Worm (Caenorhabditis elegans): Measurements from ENCODE around the gene spin-2.

The spin-2 gene

DNA sequence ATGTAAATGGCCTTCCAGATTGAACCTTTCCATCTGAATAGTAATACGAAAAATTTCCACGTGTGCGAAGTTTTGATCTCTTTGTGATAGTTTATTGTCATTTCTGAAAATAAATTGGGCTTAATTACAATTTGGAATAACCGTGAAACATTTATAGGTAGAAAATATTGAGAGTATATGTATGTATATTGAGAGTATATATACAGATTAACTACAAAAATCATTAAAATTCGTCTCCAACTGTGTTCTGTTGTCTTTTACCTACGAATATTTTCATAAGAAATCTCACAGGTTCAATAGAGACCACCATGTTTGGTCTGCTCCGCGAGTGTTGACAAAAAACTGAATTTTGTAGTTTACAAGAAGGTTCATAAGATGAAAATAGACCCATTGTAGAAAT lies 26.2 kb downstream of the spin-2 start, which contains the start of gene best-2:
Gene best-2, minus strand, starts transcription at position 101 of the 400 bp plus-strand sequence.
- TF ChIP-seq cog-1 (tag; optimal IDR thresholded peaks at IDR 0.05) (no peak), ztf-29 (GFP tag; IDR thresholded peaks at IDR 0.05) (no peak), tab-1 (GFP tag; IDR thresholded peaks at IDR 0.05) (no peak), med-1 (GFP tag; optimal IDR thresholded peaks at IDR 0.05; ENCODE audit: insufficient read depth) (no peak), T22C8.4 (GFP tag; IDR thresholded peaks at IDR 0.05) (no peak), ztf-23 (GFP tag; IDR thresholded peaks at IDR 0.05) (no peak), ref-1 (GFP tag; conservative IDR thresholded peaks at IDR 0.05) (no peak), klf-2 (GFP tag; conservative IDR thresholded peaks at IDR 0.05) (no peak), flt-1 (GFP tag; IDR thresholded peaks at IDR 0.05) (no peak)

DNA sequence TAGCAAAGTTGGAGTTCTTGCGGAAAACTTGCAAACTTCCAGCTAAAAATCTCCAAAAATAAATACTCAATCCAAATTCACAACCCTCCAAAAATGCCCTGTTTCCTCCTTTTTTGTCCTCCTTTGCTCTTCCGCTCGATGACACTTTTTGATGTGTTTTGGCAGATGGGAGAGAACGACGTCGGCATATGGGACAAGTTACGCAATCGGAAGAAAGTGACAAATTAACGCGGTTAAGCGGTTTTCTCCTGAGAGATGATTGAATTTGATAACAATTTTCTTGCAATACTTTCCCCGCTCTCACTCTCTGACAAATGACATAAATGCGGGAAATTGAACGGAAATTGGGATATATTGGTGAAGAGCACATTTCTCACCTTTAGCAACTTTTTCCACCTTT lies 29.9 kb downstream of the spin-2 start:
- no peak for TF ChIP-seq klf-2 (GFP tag; conservative IDR thresholded peaks at IDR 0.05)
- no peak for TF ChIP-seq tab-1 (GFP tag; IDR thresholded peaks at IDR 0.05)
- TF ChIP-seq ref-1 (GFP tag; conservative IDR thresholded peaks at IDR 0.05): no peak
- no peak for TF ChIP-seq med-1 (GFP tag; optimal IDR thresholded peaks at IDR 0.05; ENCODE audit: insufficient read depth)

DNA sequence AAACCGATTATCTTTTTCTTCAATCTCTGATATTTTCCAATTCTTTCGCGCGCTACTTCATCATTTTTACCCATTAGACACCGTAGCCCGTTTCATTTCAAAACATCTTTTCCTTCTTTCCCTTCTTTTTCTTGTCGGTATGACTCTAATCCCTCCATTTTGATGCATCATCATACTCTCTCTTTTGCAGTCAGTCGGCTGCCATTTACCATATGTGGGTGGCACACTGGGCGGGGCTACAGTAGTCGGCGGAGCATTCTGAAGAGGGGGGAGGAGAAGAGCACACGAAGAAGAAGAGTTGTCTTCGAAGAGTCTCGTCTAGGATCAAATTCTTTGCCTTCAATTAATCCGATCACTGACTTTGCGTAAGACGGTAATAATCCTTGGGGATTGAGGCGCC lies 32.0 kb downstream of the spin-2 start, which contains the start of gene unc-30:
Gene unc-30, plus strand, starts transcription at position 184 of the 400 bp plus-strand sequence.
- no peak for TF ChIP-seq T22C8.4 (GFP tag; IDR thresholded peaks at IDR 0.05)
- no peak for TF ChIP-seq med-1 (GFP tag; optimal IDR thresholded peaks at IDR 0.05; ENCODE audit: insufficient read depth)
- no peak for TF ChIP-seq klf-2 (GFP tag; conservative IDR thresholded peaks at IDR 0.05)
- TF ChIP-seq tab-1 (GFP tag; IDR thresholded peaks at IDR 0.05): no peak
- no peak for TF ChIP-seq cog-1 (tag; optimal IDR thresholded peaks at IDR 0.05)
- no peak for TF ChIP-seq ztf-23 (GFP tag; IDR thresholded peaks at IDR 0.05)
- TF ChIP-seq ztf-29 (GFP tag; IDR thresholded peaks at IDR 0.05): no peak
- TF ChIP-seq ref-1 (GFP tag; conservative IDR thresholded peaks at IDR 0.05): no peak
- no peak for TF ChIP-seq flt-1 (GFP tag; IDR thresholded peaks at IDR 0.05)

DNA sequence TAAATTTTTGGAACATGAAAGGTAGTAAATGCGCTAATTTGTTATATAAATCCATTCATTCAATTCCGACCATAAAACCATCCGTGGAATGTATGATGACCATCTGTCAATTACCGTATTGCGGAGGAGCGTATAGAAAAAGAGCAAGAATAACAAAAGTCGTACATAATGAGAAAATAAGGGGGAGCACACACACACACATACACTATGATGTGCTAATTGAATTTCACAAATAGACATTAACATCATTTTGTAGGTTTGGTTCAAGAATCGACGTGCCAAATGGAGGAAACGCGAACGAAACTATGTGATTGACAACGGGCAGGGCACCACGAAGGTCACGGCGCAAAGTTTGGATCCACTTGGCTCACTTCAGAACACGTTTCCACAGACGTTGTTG lies 34.6 kb downstream of the spin-2 start:
- TF ChIP-seq ztf-29 (GFP tag; IDR thresholded peaks at IDR 0.05) (no peak), ref-1 (GFP tag; conservative IDR thresholded peaks at IDR 0.05) (no peak), ztf-23 (GFP tag; IDR thresholded peaks at IDR 0.05) (no peak), T22C8.4 (GFP tag; IDR thresholded peaks at IDR 0.05) (no peak), med-1 (GFP tag; optimal IDR thresholded peaks at IDR 0.05; ENCODE audit: insufficient read depth) (no peak), tab-1 (GFP tag; IDR thresholded peaks at IDR 0.05) (no peak), klf-2 (GFP tag; conservative IDR thresholded peaks at IDR 0.05) (no peak), flt-1 (GFP tag; IDR thresholded peaks at IDR 0.05) (no peak), cog-1 (tag; optimal IDR thresholded peaks at IDR 0.05) (no peak)

DNA sequence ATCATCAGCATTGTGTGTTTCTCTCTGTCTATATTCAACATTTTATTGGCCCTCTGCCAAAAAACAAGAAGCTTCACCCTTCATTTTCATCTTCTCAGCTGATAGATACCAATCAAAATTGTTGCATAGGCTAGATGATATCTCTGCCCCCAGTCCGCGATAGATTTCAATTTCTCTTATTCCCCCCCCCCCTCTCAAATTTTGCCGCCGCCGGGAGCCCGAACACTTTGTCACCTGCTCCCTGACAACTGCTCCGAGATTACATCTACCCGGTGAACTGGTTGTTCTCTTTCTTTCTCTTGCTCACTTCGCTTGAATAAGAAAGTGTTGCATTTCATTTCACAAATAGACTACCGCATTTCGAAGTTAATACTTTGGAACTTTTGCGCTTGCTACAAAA lies 39.2 kb downstream of the spin-2 start:
- TF ChIP-seq ztf-29 (GFP tag; IDR thresholded peaks at IDR 0.05) (no peak), T22C8.4 (GFP tag; IDR thresholded peaks at IDR 0.05) (no peak), med-1 (GFP tag; optimal IDR thresholded peaks at IDR 0.05; ENCODE audit: insufficient read depth) (no peak), flt-1 (GFP tag; IDR thresholded peaks at IDR 0.05) (no peak), tab-1 (GFP tag; IDR thresholded peaks at IDR 0.05) (no peak), ztf-23 (GFP tag; IDR thresholded peaks at IDR 0.05) (no peak), klf-2 (GFP tag; conservative IDR thresholded peaks at IDR 0.05) (no peak), cog-1 (tag; optimal IDR thresholded peaks at IDR 0.05) (no peak)

DNA sequence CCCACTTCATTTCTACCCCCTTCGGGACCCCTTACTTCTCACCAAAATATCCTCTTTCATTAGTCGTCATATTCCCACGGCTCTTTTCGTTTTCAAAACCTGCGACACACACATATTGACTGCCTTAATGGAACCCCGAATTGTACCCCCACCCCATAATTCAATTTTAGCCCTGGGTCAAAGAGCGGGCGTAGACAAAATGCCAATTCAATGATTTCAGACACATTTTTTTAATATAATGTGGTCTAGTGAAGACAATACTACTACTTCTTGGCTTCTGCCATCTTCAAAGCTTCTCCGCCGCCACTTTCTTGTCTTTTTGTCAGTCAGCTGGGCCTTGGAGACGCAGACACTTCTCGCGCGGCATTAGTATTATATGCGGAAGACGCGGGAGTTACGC lies 40.9 kb downstream of the spin-2 start:
- no peak for TF ChIP-seq klf-2 (GFP tag; conservative IDR thresholded peaks at IDR 0.05)
- no peak for TF ChIP-seq flt-1 (GFP tag; IDR thresholded peaks at IDR 0.05)
- TF ChIP-seq med-1 (GFP tag; optimal IDR thresholded peaks at IDR 0.05; ENCODE audit: insufficient read depth): no peak
- no peak for TF ChIP-seq ztf-23 (GFP tag; IDR thresholded peaks at IDR 0.05)
- TF ChIP-seq cog-1 (tag; optimal IDR thresholded peaks at IDR 0.05): no peak
- TF ChIP-seq ztf-29 (GFP tag; IDR thresholded peaks at IDR 0.05): no peak
- no peak for TF ChIP-seq T22C8.4 (GFP tag; IDR thresholded peaks at IDR 0.05)
- TF ChIP-seq tab-1 (GFP tag; IDR thresholded peaks at IDR 0.05): no peak
- TF ChIP-seq ref-1 (GFP tag; conservative IDR thresholded peaks at IDR 0.05): no peak

All from whole organism, midembryonic.